Fruit fly (Drosophila melanogaster) whole organism, adult: Measurements from ENCODE around the gene CG4629.

ENCODE experiments used
- CG11617 ChIP-seq: fragments of 200-800 bp; sonication (Bioruptor generic); optimal IDR thresholded peaks from 2 replicates; lab custom pipeline; 2017; ENCODE audit warnings: mild to moderate bottlenecking, missing biosample characterization, missing genetic modification reagents, missing genetic modification characterization
- CG12768 ChIP-seq: fragments of 200-800 bp; sonication (Bioruptor generic); optimal IDR thresholded peaks from 2 replicates; lab custom pipeline; 2017; ENCODE audit warnings: missing biosample characterization, missing genetic modification characterization, mild to moderate bottlenecking, moderate library complexity, missing genetic modification reagents
- CG14711 ChIP-seq: fragments of 200-800 bp; sonication (Bioruptor generic); optimal IDR thresholded peaks from 2 replicates; lab custom pipeline; 2018; ENCODE audit warnings: missing biosample characterization, mild to moderate bottlenecking, missing genetic modification characterization, moderate library complexity
- CG1620 ChIP-seq: fragments of 200-800 bp; sonication (Bioruptor generic); optimal IDR thresholded peaks from 2 replicates; lab custom pipeline; 2016; ENCODE audit warnings: missing biosample characterization, missing genetic modification characterization
- CG33017 ChIP-seq: fragments of 200-800 bp; sonication (Bioruptor generic); optimal IDR thresholded peaks from 2 replicates; lab custom pipeline; 2018; ENCODE audit warnings: missing biosample characterization, mild to moderate bottlenecking, missing genetic modification characterization, moderate library complexity
- CG5204 ChIP-seq: fragments of 200-800 bp; sonication (Bioruptor generic); optimal IDR thresholded peaks from 2 replicates; lab custom pipeline; 2016; ENCODE audit warnings: missing biosample characterization, missing genetic modification characterization
- CG7045 ChIP-seq: fragments of 200-800 bp; sonication (Bioruptor generic); optimal IDR thresholded peaks from 2 replicates; lab custom pipeline; 2017; ENCODE audit warnings: missing biosample characterization, mild to moderate bottlenecking, missing genetic modification characterization
- CG7101 ChIP-seq: fragments of 200-800 bp; sonication (Bioruptor generic); optimal IDR thresholded peaks from 2 replicates; lab custom pipeline; 2018; ENCODE audit warnings: missing biosample characterization, mild to moderate bottlenecking, missing genetic modification characterization, moderate library complexity
- Clk ChIP-seq: fragments of 200-800 bp; sonication (Bioruptor generic); optimal IDR thresholded peaks from 2 replicates; lab custom pipeline; 2017; ENCODE audit warnings: missing biosample characterization, missing genetic modification characterization
- Crg-1 ChIP-seq: fragments of 200-800 bp; sonication (Bioruptor generic); optimal IDR thresholded peaks from 2 replicates; lab custom pipeline; 2016; ENCODE audit warnings: missing biosample characterization, missing genetic modification characterization
- Hr96 ChIP-seq: fragments of 200-800 bp; sonication (Bioruptor generic); optimal IDR thresholded peaks from 2 replicates; lab custom pipeline; 2016; ENCODE audit warnings: missing biosample characterization, missing genetic modification characterization
- Mnt ChIP-seq: fragments of 200-800 bp; sonication (Bioruptor generic); optimal IDR thresholded peaks from 2 replicates; lab custom pipeline; 2016; ENCODE audit warnings: missing biosample characterization, mild to moderate bottlenecking, missing genetic modification characterization
- bab1 ChIP-seq: fragments of 200-800 bp; sonication (Bioruptor generic); optimal IDR thresholded peaks from 3 replicates; lab custom pipeline; 2019; ENCODE audit warnings: missing biosample characterization, mild to moderate bottlenecking, missing genetic modification characterization, moderate library complexity
- cic ChIP-seq: fragments of 200-800 bp; sonication (Bioruptor generic); optimal IDR thresholded peaks from 2 replicates; lab custom pipeline; 2017; ENCODE audit warnings: missing biosample characterization, mild to moderate bottlenecking, missing genetic modification characterization, moderate library complexity
- cnc ChIP-seq, 2 experiments: fragments of >200 bp; optimal IDR thresholded peaks; 2 replicates each; lab custom pipeline; 2017
- kay ChIP-seq: fragments of 200-800 bp; sonication (Bioruptor generic); peaks from one replicate; lab custom pipeline; 2016; ENCODE audit warnings: missing biosample characterization, missing genetic modification characterization, borderline replicate concordance
- ovo ChIP-seq: fragments of 200-800 bp; sonication (Bioruptor generic); optimal IDR thresholded peaks from 2 replicates; lab custom pipeline; 2016; ENCODE audit warnings: missing biosample characterization, missing genetic modification characterization
- pad ChIP-seq: fragments of 200-800 bp; sonication (Bioruptor generic); optimal IDR thresholded peaks from 3 replicates; lab custom pipeline; 2017; ENCODE audit warnings: missing biosample characterization, missing genetic modification characterization, mild to moderate bottlenecking, moderate library complexity, missing genetic modification reagents
- tj ChIP-seq: fragments of 200-800 bp; sonication (Bioruptor generic); optimal IDR thresholded peaks from 3 replicates; lab custom pipeline; 2017; ENCODE audit warnings: missing biosample characterization, mild to moderate bottlenecking, missing genetic modification characterization, moderate library complexity
- toe ChIP-seq: fragments of 200-800 bp; sonication (Bioruptor generic); optimal IDR thresholded peaks from 2 replicates; lab custom pipeline; 2016; ENCODE audit warnings: missing biosample characterization, missing genetic modification characterization

CG4629 gene

DNA sequence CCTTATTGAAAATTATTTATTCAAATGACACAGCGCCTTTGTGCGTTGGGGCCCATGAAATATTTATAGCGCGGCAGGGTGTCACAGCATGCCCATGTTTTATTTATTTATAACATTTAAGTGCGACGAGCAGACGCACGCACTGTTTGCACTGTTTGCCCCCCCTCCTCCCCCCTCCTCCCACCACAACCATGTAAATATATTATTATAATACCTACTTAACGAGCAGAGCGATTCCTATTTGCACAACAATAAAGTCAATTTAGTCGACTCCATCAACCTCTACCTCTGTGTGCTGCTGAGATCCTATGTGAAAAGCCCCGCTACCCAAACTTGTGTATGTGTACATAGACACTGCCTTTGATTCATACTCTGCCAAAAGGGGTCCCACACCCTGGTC is 7.6 kb downstream of the CG4629 start:
- TF ChIP-seq toe (GFP tag; lab: Kevin White, UChicago) (no peak), Mnt (GFP tag; lab: Kevin White, UChicago) (no peak), pad (GFP tag; lab: Kevin White, UChicago) (no peak), cnc (optimal IDR thresholded peaks at IDR 0.05; lab: Kevin White, UChicago) (no peak), CG1620 (no peak), CG7101 (tag; lab: Kevin White, UChicago) (no peak), tj (GFP tag; lab: Kevin White, UChicago) (no peak), Crg-1 (GFP tag; lab: Kevin White, UChicago) (no peak), cic (no peak), Hr96 (GFP tag; lab: Kevin White, UChicago) (no peak), CG14711 (no peak), CG7045 (GFP tag; lab: Kevin White, UChicago) (no peak), CG11617 (GFP tag; lab: Kevin White, UChicago) (no peak), CG12768 (no peak), bab1 (GFP tag; lab: Kevin White, UChicago) (no peak), kay (no peak)

DNA sequence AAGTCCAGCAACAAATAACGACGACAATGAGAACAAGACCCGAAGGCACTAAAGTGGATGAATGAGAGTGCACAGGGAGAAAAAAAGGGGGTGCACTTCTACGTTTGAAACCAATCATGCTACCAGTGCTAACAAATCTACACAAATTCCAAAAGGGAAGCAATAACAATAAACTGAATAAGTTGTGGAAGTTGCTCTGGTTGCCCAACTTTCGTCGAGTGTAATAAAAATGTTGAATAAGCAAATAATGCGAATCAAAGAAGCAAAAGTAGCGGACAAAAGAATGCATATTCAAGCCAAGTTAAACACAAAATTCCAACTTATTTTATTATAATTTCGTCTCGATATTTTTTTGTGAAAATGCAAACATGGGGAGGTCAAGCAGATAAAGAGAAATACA is 10.6 kb downstream of the CG4629 start:
- TF ChIP-seq Mnt (GFP tag; lab: Kevin White, UChicago) (no peak), CG7045 (GFP tag; lab: Kevin White, UChicago) (no peak), ovo (GFP tag; lab: Kevin White, UChicago) (no peak), CG12768 (no peak), pad (GFP tag; lab: Kevin White, UChicago) (no peak), CG1620 (no peak), CG33017 (tag; lab: Kevin White, UChicago) (no peak), Clk (GFP tag; lab: Kevin White, UChicago) (no peak), Crg-1 (GFP tag; lab: Kevin White, UChicago) (no peak), CG11617 (GFP tag; lab: Kevin White, UChicago) (no peak), kay (no peak), tj (GFP tag; lab: Kevin White, UChicago) (peak; percentile 84), CG5204 (GFP tag; lab: Kevin White, UChicago) (no peak), cnc (optimal IDR thresholded peaks at IDR 0.05; lab: Kevin White, UChicago) (no peak), bab1 (GFP tag; lab: Kevin White, UChicago) (peak; percentile 32), CG7101 (tag; lab: Kevin White, UChicago) (peak; percentile 8)

DNA sequence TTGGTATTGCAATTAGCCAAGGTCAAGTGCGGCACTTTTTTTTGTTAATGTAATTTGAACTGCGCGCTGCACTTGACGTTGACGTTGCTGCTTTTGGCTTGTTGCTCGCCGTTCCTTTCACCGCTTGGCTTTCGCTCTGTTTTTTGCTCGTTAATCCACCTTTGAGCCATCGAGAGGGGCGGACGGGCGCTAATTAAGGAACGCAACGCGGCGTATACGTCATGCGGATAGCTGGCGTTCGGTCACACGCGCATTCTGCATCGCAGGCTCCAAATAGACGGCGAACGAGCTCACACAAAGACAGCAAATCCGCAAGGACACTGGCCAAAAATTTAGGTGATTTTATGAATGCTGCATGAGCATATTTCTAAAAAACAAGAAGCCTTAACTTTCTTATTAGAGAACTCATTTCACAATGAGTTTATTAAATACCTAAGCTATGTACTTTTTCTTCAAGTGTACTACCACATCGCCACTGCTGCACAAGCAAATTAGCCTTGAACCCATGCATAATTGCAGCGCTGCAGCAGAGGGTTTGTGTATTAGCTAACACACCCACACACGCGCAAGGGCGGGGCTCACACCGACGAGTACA is 15.9 kb downstream of the CG4629 start:
- peak; percentile 31 for TF ChIP-seq CG33017 (tag; lab: Kevin White, UChicago)
- TF ChIP-seq CG7045 (GFP tag; lab: Kevin White, UChicago), result peak; percentile 73
- no peak for TF ChIP-seq CG1620
- no peak for TF ChIP-seq toe (GFP tag; lab: Kevin White, UChicago)
- TF ChIP-seq cnc (optimal IDR thresholded peaks at IDR 0.05; lab: Kevin White, UChicago), result no peak
- TF ChIP-seq cic, result no peak
- TF ChIP-seq ovo (GFP tag; lab: Kevin White, UChicago), result no peak
- TF ChIP-seq bab1 (GFP tag; lab: Kevin White, UChicago), result no peak
- no peak for TF ChIP-seq Crg-1 (GFP tag; lab: Kevin White, UChicago)
- no peak for TF ChIP-seq CG11617 (GFP tag; lab: Kevin White, UChicago)
- no peak for TF ChIP-seq Mnt (GFP tag; lab: Kevin White, UChicago)
- no peak for TF ChIP-seq Clk (GFP tag; lab: Kevin White, UChicago)
- TF ChIP-seq Hr96 (GFP tag; lab: Kevin White, UChicago), result peak; percentile 37
- TF ChIP-seq kay, result no peak
- peak; percentile 2 for TF ChIP-seq pad (GFP tag; lab: Kevin White, UChicago)
- peak; percentile 23 for TF ChIP-seq tj (GFP tag; lab: Kevin White, UChicago)
- TF ChIP-seq CG7101 (tag; lab: Kevin White, UChicago), result no peak
- peak; percentile 55 for TF ChIP-seq CG12768
- peak; percentile 31 for TF ChIP-seq CG14711
- TF ChIP-seq CG5204 (GFP tag; lab: Kevin White, UChicago), result no peak

DNA sequence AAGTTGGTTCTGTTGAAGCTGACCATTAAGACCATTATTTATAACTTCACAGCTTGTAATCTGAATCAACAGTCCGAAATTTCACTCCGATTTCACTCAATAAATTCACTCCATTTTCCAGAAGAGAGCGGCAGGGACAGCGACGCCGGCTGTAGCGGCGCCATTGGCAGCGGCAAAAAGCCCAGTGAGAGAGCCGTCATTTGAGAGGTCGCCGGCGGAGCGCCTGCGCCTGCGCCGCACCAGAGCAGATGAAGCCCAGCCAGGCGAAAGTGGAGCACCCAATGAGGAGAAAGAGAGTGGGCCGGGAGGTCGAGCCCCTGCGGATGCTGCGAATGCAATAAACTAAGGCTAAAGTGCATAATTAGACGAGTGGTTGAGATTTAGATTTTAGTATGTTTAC is 19.6 kb downstream of the CG4629 start:
- no peak for TF ChIP-seq pad (GFP tag; lab: Kevin White, UChicago)
- TF ChIP-seq CG7101 (tag; lab: Kevin White, UChicago), result no peak
- no peak for TF ChIP-seq Mnt (GFP tag; lab: Kevin White, UChicago)
- no peak for TF ChIP-seq CG5204 (GFP tag; lab: Kevin White, UChicago)
- no peak for TF ChIP-seq CG12768

DNA sequence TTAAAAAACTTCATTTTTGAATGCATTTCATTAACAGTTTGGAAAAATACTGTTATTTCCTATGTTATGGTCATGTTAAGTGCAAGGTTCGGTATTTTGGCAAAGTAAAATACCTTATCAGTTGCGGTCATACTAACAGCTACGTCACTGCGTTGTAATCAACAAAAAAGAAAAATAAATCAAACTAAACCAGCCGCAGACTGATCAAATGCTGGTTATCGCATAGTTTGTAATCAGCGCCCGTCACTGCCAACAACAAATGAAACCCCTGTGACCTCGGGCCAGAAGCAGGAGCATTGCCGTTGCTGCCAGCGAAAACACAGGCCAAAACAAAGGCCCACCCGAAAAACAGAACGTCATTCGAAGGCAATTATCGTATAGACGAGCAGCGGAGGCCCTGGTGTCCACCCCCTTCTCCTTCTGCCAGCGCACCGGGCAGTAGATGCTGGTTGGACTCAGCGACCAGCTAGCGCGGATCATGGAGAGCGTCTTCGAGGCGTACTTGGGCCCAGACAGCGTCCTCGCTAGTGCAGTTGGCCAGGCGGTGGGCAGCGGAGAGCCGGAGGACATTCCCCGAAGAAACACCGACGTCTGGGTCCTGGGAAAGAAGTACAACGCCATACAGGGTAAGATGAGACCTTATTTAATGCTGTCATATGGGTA is 21.4 kb downstream of the CG4629 start, which contains the start of gene Atg4a:
Gene Atg4a (plus strand): TSS at position 110 of the 663 bp plus-strand sequence.
- TF ChIP-seq pad (GFP tag; lab: Kevin White, UChicago) (no peak), cic (peak; percentile 68), CG7045 (GFP tag; lab: Kevin White, UChicago) (peak; percentile 34), Crg-1 (GFP tag; lab: Kevin White, UChicago) (no peak), CG33017 (tag; lab: Kevin White, UChicago) (peak; percentile 39), CG11617 (GFP tag; lab: Kevin White, UChicago) (peak; percentile 63), bab1 (GFP tag; lab: Kevin White, UChicago) (peak; percentile 8)
